Worm (Caenorhabditis elegans) whole organism, mixed stage, embryonic: ENCODE results near the gene fbxa-29.

Source experiments
- elt-3 ChIP-seq: fragments of 150-350 bp; optimal IDR thresholded peaks from 2 replicates; lab custom pipeline; 2014; ENCODE audit warnings: missing biosample characterization, missing genetic modification characterization
- lin-32 ChIP-seq: fragments of 200-800 bp; sonication (Bioruptor generic); optimal IDR thresholded peaks from 2 replicates; lab custom pipeline; 2018; ENCODE audit warnings: mild to moderate bottlenecking, missing genetic modification characterization, missing compliant biosample characterization
- nhr-12 ChIP-seq: fragments of 150-350 bp; optimal IDR thresholded peaks from 2 replicates; lab custom pipeline; 2014; ENCODE audit warnings: missing biosample characterization, missing genetic modification characterization
- nhr-2 ChIP-seq: fragments of 150-350 bp; optimal IDR thresholded peaks from 2 replicates; lab custom pipeline; 2014; ENCODE audit warnings: missing biosample characterization, missing genetic modification characterization
- nhr-237 ChIP-seq: fragments of 150-350 bp; optimal IDR thresholded peaks from 2 replicates; lab custom pipeline; 2014; ENCODE audit warnings: missing biosample characterization, missing genetic modification characterization
- nhr-28 ChIP-seq: fragments of 150-350 bp; optimal IDR thresholded peaks from 2 replicates; lab custom pipeline; 2014; ENCODE audit warnings: missing biosample characterization, missing genetic modification characterization
- nhr-76 ChIP-seq: sonication (generic microtip); optimal IDR thresholded peaks from 2 replicates; lab custom pipeline; 2017; ENCODE audit warnings: missing biosample characterization, missing genetic modification characterization
- snpc-4 ChIP-seq: fragments of 150-350 bp; optimal IDR thresholded peaks from 2 replicates; lab custom pipeline; 2014; ENCODE audit warnings: missing biosample characterization, missing genetic modification characterization
- sptf-1 ChIP-seq: sonication (generic microtip); optimal IDR thresholded peaks from 2 replicates; lab custom pipeline; 2017; ENCODE audit warnings: mild to moderate bottlenecking, missing genetic modification characterization, moderate library complexity, missing compliant biosample characterization
- unc-62 ChIP-seq: fragments of 150-350 bp; optimal IDR thresholded peaks from 2 replicates; lab custom pipeline; 2014; ENCODE audit warnings: missing biosample characterization, missing genetic modification reagents, missing genetic modification characterization
- ztf-11 ChIP-seq: fragments of 150-350 bp; optimal IDR thresholded peaks from 2 replicates; lab custom pipeline; 2014; ENCODE audit warnings: missing biosample characterization, missing genetic modification characterization

DNA sequence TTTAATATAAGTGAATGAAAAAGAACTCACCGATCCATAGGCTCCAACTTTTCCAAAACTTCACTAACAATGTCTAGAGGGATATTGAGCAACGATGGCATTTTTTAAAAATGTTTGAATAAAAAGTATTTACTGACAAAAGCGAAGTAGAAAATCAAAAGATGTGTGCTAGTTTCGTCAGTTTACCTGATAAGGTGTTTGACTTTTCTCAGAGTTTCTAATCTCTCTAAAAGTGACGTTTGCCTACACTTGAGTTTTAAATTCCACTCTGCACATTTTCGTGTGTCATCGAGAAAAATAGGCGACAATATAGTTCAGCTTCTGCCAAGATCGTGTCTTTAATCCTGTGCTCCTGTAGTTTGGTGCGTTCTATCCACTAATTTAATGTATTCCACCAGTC, 48.1 kb upstream of the fbxa-29 start, which contains the start of gene fbxa-15:
- TF ChIP-seq ztf-11 (no peak), nhr-76 (tag; lab: Kevin White, UChicago) (no peak), snpc-4 (no peak), elt-3 (tag; lab: Kevin White, UChicago) (no peak), unc-62 (GFP tag; lab: Kevin White, UChicago) (no peak), nhr-12 (tag; lab: Kevin White, UChicago) (no peak), lin-32 (no peak), nhr-237 (tag; lab: Kevin White, UChicago) (no peak), sptf-1 (no peak), nhr-2 (tag; lab: Kevin White, UChicago) (no peak), nhr-28 (tag; lab: Kevin White, UChicago) (no peak)
